Worm (Caenorhabditis elegans): ENCODE results near the gene F54E2.9.

Gene F54E2.9

ce11 chrV:2830817-2831216 is 17.0 kb upstream of the F54E2.9 start, which contains the start of gene srw-2:
TSS of gene srw-2 (plus strand) at chrV:2830878.
- TF ChIP-seq nhr-90 (tag; optimal IDR thresholded peaks at IDR 0.05) (no peak), fkh-3 (tag; optimal IDR thresholded peaks at IDR 0.05) (no peak), tbx-9 (tag; optimal IDR thresholded peaks at IDR 0.05; ENCODE audit: borderline replicate concordance) (no peak), sdz-38 (tag; optimal IDR thresholded peaks at IDR 0.05) (no peak), repo-1 (tag; optimal IDR thresholded peaks at IDR 0.05) (no peak), B0019.2 (GFP tag; conservative IDR thresholded peaks at IDR 0.05) (no peak), unc-62 (GFP tag; optimal IDR thresholded peaks at IDR 0.05) (no peak), Y79H2A.3 (GFP tag; conservative IDR thresholded peaks at IDR 0.05) (no peak), snpc-1.1 (tag; optimal IDR thresholded peaks at IDR 0.05; ENCODE audit: insufficient read depth) (no peak), egrh-3 (GFP tag; IDR thresholded peaks at IDR 0.05) (no peak)

- no peak for TF ChIP-seq Y67H2A.10 (GFP tag; conservative IDR thresholded peaks at IDR 0.05)
- no peak for TF ChIP-seq lin-26 (GFP tag; IDR thresholded peaks at IDR 0.05)
- TF ChIP-seq zim-3 (tag; optimal IDR thresholded peaks at IDR 0.05): no peak
- peak; percentile 98 for TF ChIP-seq hmg-1.2 (GFP tag; IDR thresholded peaks at IDR 0.05)
These were observed 13.0 kb upstream of the F54E2.9 start, which contains the start of gene T03D3.5 for ce11 chrV:2826815-2827214. TSS of gene T03D3.5 (minus strand) at chrV:2826835.

DNA sequence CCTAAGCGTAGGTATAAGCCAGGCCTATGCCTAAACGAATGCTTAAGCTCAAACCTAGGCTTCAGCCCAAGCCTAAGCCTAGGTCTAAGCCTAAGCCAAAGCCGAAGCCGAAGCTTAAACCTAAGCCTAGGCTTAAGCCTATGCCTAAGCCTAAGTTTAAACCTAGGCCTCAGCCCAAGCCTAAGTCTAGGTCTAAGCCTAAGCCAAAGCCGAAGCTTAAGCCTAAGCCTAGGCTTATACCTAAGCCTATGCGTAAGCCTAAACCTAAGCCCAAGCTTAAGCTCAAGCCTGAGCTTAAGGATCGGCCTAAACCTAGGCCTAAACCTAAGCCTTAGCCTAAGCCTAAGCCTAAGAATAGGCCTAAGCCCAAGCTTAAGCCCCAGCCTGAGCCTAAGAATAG is 12.2 kb upstream of the F54E2.9 start:
- TF ChIP-seq cebp-1 (GFP tag; IDR thresholded peaks at IDR 0.05) (no peak), cebp-1 (tag; optimal IDR thresholded peaks at IDR 0.05) (no peak), dox-1 (GFP tag; IDR thresholded peaks at IDR 0.05) (no peak), ZK185.1 (tag; optimal IDR thresholded peaks at IDR 0.05; ENCODE audit: poor library complexity, severe bottlenecking) (no peak), Y56A3A.18 (GFP tag; IDR thresholded peaks at IDR 0.05) (no peak), ets-4 (GFP tag; optimal IDR thresholded peaks at IDR 0.05) (no peak), let-526 (GFP tag; IDR thresholded peaks at IDR 0.05) (no peak), egl-44 (GFP tag; IDR thresholded peaks at IDR 0.05) (no peak), lin-40 (tag; optimal IDR thresholded peaks at IDR 0.05) (no peak), tbp1 (GFP tag; optimal IDR thresholded peaks at IDR 0.05) (no peak), zim-3 (tag; optimal IDR thresholded peaks at IDR 0.05) (no peak), efl-1 (GFP tag; optimal IDR thresholded peaks at IDR 0.05) (no peak), K11D2.4 (GFP tag; IDR thresholded peaks at IDR 0.05) (no peak), unc-130 (GFP tag; optimal IDR thresholded peaks at IDR 0.05) (no peak), F10E7.11 (tag; optimal IDR thresholded peaks at IDR 0.05) (no peak), C17E4.6 (GFP tag; IDR thresholded peaks at IDR 0.05) (no peak), F23B12.7 (tag; optimal IDR thresholded peaks at IDR 0.05; ENCODE audit: insufficient read depth) (no peak)

ce11 chrV:2821618-2822272 is 8.0 kb upstream of the F54E2.9 start, which contains the start of gene srh-36:
TSS of gene srh-36 (minus strand) at chrV:2821668.
- no peak for TF ChIP-seq lin-26 (GFP tag; IDR thresholded peaks at IDR 0.05)
- TF ChIP-seq somi-1 (GFP tag; optimal IDR thresholded peaks at IDR 0.05): no peak
- peak; percentile 53; the same call in 1 of the 2 replicates for TF ChIP-seq nfyb-1 (GFP tag; IDR thresholded peaks at IDR 0.05)
- no peak for TF ChIP-seq F10E7.11 (tag; optimal IDR thresholded peaks at IDR 0.05)
- TF ChIP-seq zfh-2 (GFP tag; conservative IDR thresholded peaks at IDR 0.05): peak; percentile 81
- TF ChIP-seq ztf-28 (GFP tag; IDR thresholded peaks at IDR 0.05): 0 out of 2 replicates have a peak, but pooled peaks have one; percentile 56
- TF ChIP-seq snpc-4 (GFP tag; optimal IDR thresholded peaks at IDR 0.05): no peak
- peak in 1 of 4 experiments; percentile 53 for TF ChIP-seq snpc-4 (tag; optimal IDR thresholded peaks at IDR 0.05)
